Worm (Caenorhabditis elegans): ENCODE data around the gene F32A5.4.

- TF ChIP-seq gmeb-2 (tag; optimal IDR thresholded peaks at IDR 0.05) (no peak), unc-86 (tag; optimal IDR thresholded peaks at IDR 0.05) (no peak), ceh-24 (tag; optimal IDR thresholded peaks at IDR 0.05) (no peak), pqm-1 (tag; optimal IDR thresholded peaks at IDR 0.05) (no peak), ceh-2 (tag; optimal IDR thresholded peaks at IDR 0.05) (no peak), elt-4 (tag; optimal IDR thresholded peaks at IDR 0.05) (no peak), elt-2 (tag; optimal IDR thresholded peaks at IDR 0.05) (no peak)
Measured at ce11 chrII:7245576-7245975, 16.6 kb downstream of the F32A5.4 start, which contains the start of gene skpo-3.
